Worm (Caenorhabditis elegans) whole organism, L3 larva: ENCODE data around the gene cyp-31A2.
"Not testable (repeated sequence)": the region's sequence is repeated elsewhere in the genome, so short reads cannot be mapped to it uniquely, and the experiment has no call there.

Experiments
- R02D3.7 ChIP-seq: fragments of 150-350 bp; optimal IDR thresholded peaks from 2 replicates; lab custom pipeline; 2014; ENCODE audit warnings: missing biosample characterization, missing genetic modification characterization
- ZK546.5 ChIP-seq: sonication (generic microtip); optimal IDR thresholded peaks from 2 replicates; lab custom pipeline; 2017; ENCODE audit warnings: missing biosample characterization, missing genetic modification characterization
- aly-2 ChIP-seq: fragments of 150-350 bp; optimal IDR thresholded peaks from 2 replicates; lab custom pipeline; 2014; ENCODE audit warnings: missing biosample characterization, missing genetic modification characterization
- ama-1 ChIP-seq: fragments of 150-350 bp; optimal IDR thresholded peaks from 2 replicates; lab custom pipeline; 2018
- ceh-16 ChIP-seq: sonication (generic microtip); optimal IDR thresholded peaks from 2 replicates; lab custom pipeline; 2017; ENCODE audit warnings: missing biosample characterization, missing genetic modification characterization
- ceh-28 ChIP-seq: fragments of 150-350 bp; optimal IDR thresholded peaks from 2 replicates; lab custom pipeline; 2014; ENCODE audit warnings: missing biosample characterization, missing genetic modification reagents, missing genetic modification characterization
- ceh-9 ChIP-seq: sonication (generic microtip); optimal IDR thresholded peaks from 2 replicates; lab custom pipeline; 2018; ENCODE audit warnings: missing biosample characterization, missing genetic modification characterization
- daf-12 ChIP-seq: fragments of 150-350 bp; optimal IDR thresholded peaks from 2 replicates; lab custom pipeline; 2014; ENCODE audit warnings: missing biosample characterization, missing genetic modification reagents, missing genetic modification characterization
- egl-27 ChIP-seq: sonication (generic microtip); optimal IDR thresholded peaks from 4 replicates; lab custom pipeline; 2017; ENCODE audit warnings: missing biosample characterization, missing genetic modification reagents, missing genetic modification characterization
- egl-5 ChIP-seq: fragments of 150-350 bp; optimal IDR thresholded peaks from 2 replicates; lab custom pipeline; 2017; ENCODE audit warnings: missing biosample characterization, missing genetic modification reagents, missing genetic modification characterization, inconsistent platforms
- elt-2 ChIP-seq: sonication (generic microtip); optimal IDR thresholded peaks from 2 replicates; lab custom pipeline; 2016; ENCODE audit warnings: missing genetic modification reagents, mild to moderate bottlenecking, missing genetic modification characterization, missing compliant biosample characterization
- eor-1 ChIP-seq, 2 experiments: fragments of 150-350 bp; optimal IDR thresholded peaks; 2 replicates each; lab custom pipeline; 2014 to 2018; ENCODE audit warnings: missing biosample characterization in 2 of 2, missing genetic modification characterization in 2 of 2
- fkh-10 ChIP-seq: sonication (generic microtip); optimal IDR thresholded peaks from 2 replicates; lab custom pipeline; 2017; ENCODE audit warnings: missing biosample characterization, missing genetic modification reagents, missing genetic modification characterization
- fos-1 ChIP-seq: fragments of 150-350 bp; optimal IDR thresholded peaks from 2 replicates; lab custom pipeline; 2014; ENCODE audit warnings: missing biosample characterization, missing genetic modification characterization
- hmg-11 ChIP-seq: sonication (generic microtip); optimal IDR thresholded peaks from 2 replicates; lab custom pipeline; 2016; ENCODE audit warnings: missing genetic modification characterization, missing compliant biosample characterization
- lin-15B ChIP-seq: fragments of 150-350 bp; optimal IDR thresholded peaks from 2 replicates; lab custom pipeline; 2014; ENCODE audit warnings: missing biosample characterization, missing genetic modification characterization
- lsy-12 ChIP-seq: sonication (generic microtip); optimal IDR thresholded peaks from 2 replicates; lab custom pipeline; 2016; ENCODE audit warnings: mild to moderate bottlenecking, missing genetic modification characterization, missing compliant biosample characterization
- mml-1 ChIP-seq: fragments of 150-350 bp; sonication (generic microtip); optimal IDR thresholded peaks from 3 replicates; lab custom pipeline; 2014; ENCODE audit warnings: missing biosample characterization, missing genetic modification characterization
- nfya-1 ChIP-seq: sonication (generic microtip); optimal IDR thresholded peaks from 2 replicates; lab custom pipeline; 2017; ENCODE audit warnings: missing genetic modification characterization, mild to moderate bottlenecking, missing compliant biosample characterization, antibody characterized with exemption, moderate library complexity; ENCODE audit not compliant: insufficient read depth
- nhr-11 ChIP-seq: fragments of 150-350 bp; optimal IDR thresholded peaks from 2 replicates; lab custom pipeline; 2014; ENCODE audit warnings: missing biosample characterization, missing genetic modification characterization
- nhr-12 ChIP-seq: fragments of 150-350 bp; optimal IDR thresholded peaks from 2 replicates; lab custom pipeline; 2014; ENCODE audit warnings: missing biosample characterization, missing genetic modification characterization
- nhr-237 ChIP-seq: fragments of 150-350 bp; optimal IDR thresholded peaks from 2 replicates; lab custom pipeline; 2014; ENCODE audit warnings: missing biosample characterization, missing genetic modification characterization
- nhr-25 ChIP-seq: sonication (generic microtip); optimal IDR thresholded peaks from 2 replicates; lab custom pipeline; 2017; ENCODE audit warnings: missing biosample characterization, missing genetic modification characterization
- nhr-28 ChIP-seq: fragments of 150-350 bp; optimal IDR thresholded peaks from 2 replicates; lab custom pipeline; 2014; ENCODE audit warnings: missing biosample characterization, missing genetic modification characterization
- nhr-76 ChIP-seq: fragments of 150-350 bp; sonication (generic microtip); optimal IDR thresholded peaks from 5 replicates; lab custom pipeline; 2014; ENCODE audit warnings: missing biosample characterization, missing genetic modification characterization
- nhr-77 ChIP-seq: fragments of 150-350 bp; optimal IDR thresholded peaks from 2 replicates; lab custom pipeline; 2014; ENCODE audit warnings: missing biosample characterization, missing genetic modification characterization
- pqm-1 ChIP-seq: fragments of 150-350 bp; optimal IDR thresholded peaks from 2 replicates; lab custom pipeline; 2017; ENCODE audit warnings: missing biosample characterization, missing genetic modification characterization, inconsistent platforms
- unc-39 ChIP-seq: sonication (generic microtip); optimal IDR thresholded peaks from 4 replicates; lab custom pipeline; 2017; ENCODE audit warnings: missing biosample characterization, missing genetic modification characterization
- unc-62 ChIP-seq: fragments of 150-350 bp; sonication (generic microtip); optimal IDR thresholded peaks from 4 replicates; lab custom pipeline; 2014; ENCODE audit warnings: missing biosample characterization, missing genetic modification reagents, missing genetic modification characterization
- zag-1 ChIP-seq: fragments of 150-350 bp; optimal IDR thresholded peaks from 2 replicates; lab custom pipeline; 2014; ENCODE audit warnings: missing biosample characterization, missing genetic modification characterization
- ztf-11 ChIP-seq: fragments of 150-350 bp; optimal IDR thresholded peaks from 2 replicates; lab custom pipeline; 2014; ENCODE audit warnings: missing biosample characterization, missing genetic modification characterization
- ztf-4 ChIP-seq: fragments of 150-350 bp; optimal IDR thresholded peaks from 2 replicates; lab custom pipeline; 2014; ENCODE audit warnings: missing biosample characterization, missing genetic modification characterization

The cyp-31A2 gene

DNA sequence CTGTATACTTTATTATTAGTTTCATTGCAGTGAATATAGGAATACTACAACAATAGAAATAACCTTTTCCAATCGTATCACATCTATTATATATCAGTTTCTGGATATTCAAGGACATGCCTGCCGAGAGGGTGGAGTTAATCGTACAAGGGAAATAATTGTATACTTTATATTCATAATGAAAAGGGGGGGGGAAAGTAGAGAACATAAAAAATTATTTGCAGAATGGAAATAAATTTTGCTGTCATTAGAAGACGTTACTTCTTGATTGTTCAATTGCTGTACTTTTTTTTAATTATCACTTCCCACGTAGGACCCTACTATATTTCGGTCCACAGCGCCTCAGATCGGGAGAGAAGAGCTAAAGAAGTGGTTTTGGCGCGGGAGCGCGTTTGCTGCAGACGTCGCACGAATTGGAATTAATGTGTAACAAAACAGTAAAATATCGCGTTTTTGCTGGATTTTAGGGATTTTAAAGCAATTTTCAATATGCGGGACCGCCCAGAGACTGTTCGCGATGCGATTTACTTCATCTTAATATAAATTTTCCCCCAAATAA lies 5.4 kb upstream of the cyp-31A2 start, which contains the start of gene dsl-6:
TSS of gene dsl-6 (minus strand) at position 51 of the 559 bp plus-strand sequence.
- not testable (repeated sequence) for TF ChIP-seq hmg-11, ceh-28, nhr-76 (tag; lab: Kevin White, UChicago)

DNA sequence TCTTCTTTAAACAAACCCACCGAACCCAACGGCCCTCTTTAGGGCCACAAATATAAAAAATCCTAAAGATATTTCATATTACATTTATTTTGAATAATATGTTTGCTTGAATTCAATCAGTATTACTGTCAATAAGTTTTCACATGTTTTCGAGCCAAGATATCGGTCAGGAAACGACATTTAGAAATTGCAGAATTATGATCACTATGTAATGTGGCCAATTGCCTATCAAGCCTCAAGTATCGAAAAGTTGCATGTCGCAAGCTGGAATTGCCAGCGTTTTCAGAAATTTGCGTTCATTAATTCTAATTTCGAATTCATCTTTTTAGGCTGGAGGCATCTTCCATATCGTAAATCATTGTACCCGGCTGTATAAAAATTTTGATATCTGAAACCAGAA lies 2.3 kb upstream of the cyp-31A2 start:
- no peak for TF ChIP-seq nhr-237 (tag; lab: Kevin White, UChicago)
- TF ChIP-seq lin-15B (tag; lab: Kevin White, UChicago): no peak
- TF ChIP-seq unc-62: no peak
- TF ChIP-seq fkh-10 (GFP tag; lab: Kevin White, UChicago): no peak
- no peak for TF ChIP-seq egl-27 (tag; lab: Kevin White, UChicago)
- TF ChIP-seq daf-12 (tag; lab: Kevin White, UChicago): no peak
- no peak for TF ChIP-seq fos-1
- no peak for TF ChIP-seq nhr-28 (tag; lab: Kevin White, UChicago)
- no peak for TF ChIP-seq ceh-16 (tag; lab: Kevin White, UChicago)
- no peak for TF ChIP-seq ceh-9 (tag; lab: Kevin White, UChicago)
- TF ChIP-seq egl-5 (tag; lab: Kevin White, UChicago): no peak
- TF ChIP-seq ZK546.5 (tag; lab: Kevin White, UChicago): no peak
- TF ChIP-seq ztf-4 (tag; lab: Kevin White, UChicago): no peak
- TF ChIP-seq ceh-28 (tag; lab: Kevin White, UChicago): no peak
- no peak for TF ChIP-seq pqm-1
- TF ChIP-seq nhr-77: no peak
- TF ChIP-seq nhr-12 (tag; lab: Kevin White, UChicago): no peak

- TF ChIP-seq nhr-25 (tag; lab: Kevin White, UChicago): peak; percentile 23
- TF ChIP-seq, all 47 proteins: peak for 1; not testable (repeated sequence) for 46
Observed at ce11 chrIV:11406744-11407690, 3.3 kb downstream of the cyp-31A2 start, which contains the start of the genes his-63 and his-64. Gene his-63 (minus strand): TSS chrIV:11406861. Gene his-64 (plus strand): TSS chrIV:11407116.

ce11 chrIV:11410084-11410483 lies 6.3 kb downstream of the cyp-31A2 start, which contains the start of gene gfat-2:
Gene gfat-2 (plus strand): TSS chrIV:11410228.
- no peak for TF ChIP-seq nhr-11 (tag; lab: Kevin White, UChicago)
- no peak for TF ChIP-seq nfya-1
- no peak for TF ChIP-seq nhr-12 (tag; lab: Kevin White, UChicago)
- no peak for TF ChIP-seq nhr-28 (tag; lab: Kevin White, UChicago)
- TF ChIP-seq ama-1: no peak
- TF ChIP-seq, all 47 proteins: peak for 0

DNA sequence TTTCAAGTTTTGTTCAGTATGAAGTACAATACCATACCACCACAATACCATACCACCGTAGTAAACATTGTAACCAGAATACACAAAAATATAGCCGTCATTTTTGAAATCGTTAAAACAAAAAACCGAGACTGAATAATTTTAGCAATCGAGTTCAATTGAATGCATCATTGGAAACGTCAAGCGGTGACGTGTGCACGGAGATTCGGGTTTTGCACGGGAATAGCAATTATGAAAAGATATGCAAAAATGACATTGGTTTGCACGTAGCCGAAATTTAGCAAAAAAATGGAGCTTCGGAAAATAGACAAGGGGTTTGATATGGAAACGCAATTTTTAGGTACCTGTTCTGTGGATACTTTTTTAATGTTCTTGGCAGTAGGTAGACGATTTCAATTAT lies 11.2 kb downstream of the cyp-31A2 start, which contains the start of gene F22B3.10:
TSS of gene F22B3.10 (minus strand) at position 101 of the 400 bp plus-strand sequence.
- TF ChIP-seq ama-1: no peak
- no peak for TF ChIP-seq nfya-1
- TF ChIP-seq eor-1 (tag; optimal IDR thresholded peaks at IDR 0.05; lab: Kevin White, UChicago): no peak
- TF ChIP-seq R02D3.7 (tag; lab: Kevin White, UChicago): no peak
- no peak for TF ChIP-seq nhr-25 (tag; lab: Kevin White, UChicago)
- TF ChIP-seq hmg-11 (tag; lab: Kevin White, UChicago): no peak
- no peak for TF ChIP-seq nhr-76 (tag; lab: Kevin White, UChicago)
- TF ChIP-seq mml-1 (tag; lab: Kevin White, UChicago): no peak
- TF ChIP-seq lsy-12: no peak
- TF ChIP-seq unc-39: no peak
- TF ChIP-seq ceh-16 (tag; lab: Kevin White, UChicago): no peak
- TF ChIP-seq nhr-11 (tag; lab: Kevin White, UChicago): no peak
- no peak for TF ChIP-seq ztf-11 (tag; lab: Kevin White, UChicago)
- TF ChIP-seq aly-2 (tag; lab: Kevin White, UChicago): no peak
- TF ChIP-seq egl-5 (tag; lab: Kevin White, UChicago): no peak
- TF ChIP-seq daf-12 (tag; lab: Kevin White, UChicago): no peak
- TF ChIP-seq zag-1: no peak
- TF ChIP-seq pqm-1: no peak
- TF ChIP-seq ZK546.5 (tag; lab: Kevin White, UChicago): no peak
- TF ChIP-seq elt-2 (tag; lab: Kevin White, UChicago): no peak
